Fruit fly (Drosophila melanogaster) whole organism, pupa: ENCODE data around the gene CG3168.

Experiments
- CG10348 ChIP-seq: fragments of 200-800 bp; sonication (Bioruptor generic); IDR thresholded peaks from 2 replicates; pipeline ENCODE4 v1.3.6; 2022; ENCODE audit warnings: missing biosample characterization, missing genetic modification characterization
- CG12605 ChIP-seq: fragments of 200-800 bp; sonication (Bioruptor generic); IDR thresholded peaks from 2 replicates; pipeline ENCODE4 v1.3.6; 2022; ENCODE audit warnings: missing biosample characterization, missing genetic modification characterization
- CG13204 ChIP-seq: fragments of 200-800 bp; sonication (Bioruptor generic); optimal IDR thresholded peaks from 2 replicates; lab custom pipeline; 2018; ENCODE audit warnings: missing biosample characterization, mild to moderate bottlenecking, missing genetic modification characterization, moderate library complexity
- CG14655 ChIP-seq: fragments of 200-800 bp; sonication (Bioruptor generic); optimal IDR thresholded peaks from 3 replicates; lab custom pipeline; 2017; ENCODE audit warnings: mild to moderate bottlenecking, missing biosample characterization, missing genetic modification reagents, missing genetic modification characterization
- CG15710 ChIP-seq: fragments of 200-800 bp; sonication (Bioruptor generic); optimal IDR thresholded peaks from 2 replicates; lab custom pipeline; 2018; ENCODE audit warnings: missing biosample characterization, mild to moderate bottlenecking, missing genetic modification characterization, moderate library complexity
- CG17806 ChIP-seq: fragments of 200-800 bp; sonication (Bioruptor generic); optimal IDR thresholded peaks from 2 replicates; lab custom pipeline; 2018; ENCODE audit warnings: missing biosample characterization, mild to moderate bottlenecking, missing genetic modification characterization, moderate library complexity
- CG32121 ChIP-seq: fragments of 200-800 bp; sonication (Bioruptor generic); IDR thresholded peaks from 2 replicates; pipeline ENCODE4 v1.3.6; 2022; ENCODE audit warnings: missing biosample characterization, missing genetic modification characterization
- CG34367 ChIP-seq: fragments of 200-800 bp; sonication (Bioruptor generic); optimal IDR thresholded peaks from 2 replicates; lab custom pipeline; 2018; ENCODE audit warnings: missing biosample characterization, mild to moderate bottlenecking, missing genetic modification characterization
- CG4496 ChIP-seq: fragments of 200-800 bp; sonication (Bioruptor generic); IDR thresholded peaks from 3 replicates; pipeline ENCODE4 v1.3.6; 2022; ENCODE audit warnings: missing biosample characterization, missing genetic modification characterization
- CG8159 ChIP-seq: fragments of 200-800 bp; sonication (Bioruptor generic); optimal IDR thresholded peaks from 3 replicates; lab custom pipeline; 2018; ENCODE audit warnings: missing biosample characterization, mild to moderate bottlenecking, missing genetic modification characterization, moderate library complexity
- CG8301 ChIP-seq: fragments of 200-800 bp; sonication (Bioruptor generic); optimal IDR thresholded peaks from 2 replicates; lab custom pipeline; 2018; ENCODE audit warnings: missing biosample characterization, mild to moderate bottlenecking, missing genetic modification characterization
- CG9948 ChIP-seq: fragments of 200-800 bp; sonication (Bioruptor generic); optimal IDR thresholded peaks from 2 replicates; lab custom pipeline; 2018; ENCODE audit warnings: missing biosample characterization, mild to moderate bottlenecking, missing genetic modification characterization, moderate library complexity
- D1 ChIP-seq: fragments of 200-800 bp; sonication (Bioruptor generic); optimal IDR thresholded peaks from 2 replicates; lab custom pipeline; 2018; ENCODE audit warnings: missing biosample characterization, mild to moderate bottlenecking, missing genetic modification characterization, moderate library complexity
- EcR ChIP-seq: fragments of 200-800 bp; sonication (Bioruptor generic); optimal IDR thresholded peaks from 3 replicates; lab custom pipeline; 2019; ENCODE audit warnings: missing biosample characterization, missing genetic modification characterization, mild to moderate bottlenecking, moderate library complexity, missing genetic modification reagents
- Ets98B ChIP-seq: fragments of 200-800 bp; sonication (Bioruptor generic); IDR thresholded peaks from 2 replicates; pipeline ENCODE4 v1.3.6; 2022; ENCODE audit warnings: missing biosample characterization, missing genetic modification characterization
- Pif1A ChIP-seq: fragments of 200-800 bp; sonication (Bioruptor generic); optimal IDR thresholded peaks from 3 replicates; lab custom pipeline; 2016; ENCODE audit warnings: missing biosample characterization, missing genetic modification characterization
- Pif1B ChIP-seq: fragments of 200-800 bp; sonication (Bioruptor generic); optimal IDR thresholded peaks from 3 replicates; lab custom pipeline; 2016; ENCODE audit warnings: missing biosample characterization, missing genetic modification characterization
- Snoo ChIP-seq: fragments of 200-800 bp; sonication (Bioruptor generic); optimal IDR thresholded peaks from 3 replicates; lab custom pipeline; 2017; ENCODE audit warnings: missing biosample characterization, mild to moderate bottlenecking, missing genetic modification characterization, inconsistent platforms
- fd96Ca ChIP-seq: fragments of 200-800 bp; sonication (Bioruptor generic); IDR thresholded peaks from 3 replicates; pipeline ENCODE4 v1.3.6; 2022; ENCODE audit warnings: missing biosample characterization, missing genetic modification characterization
- gl ChIP-seq: fragments of 200-800 bp; sonication (Bioruptor generic); optimal IDR thresholded peaks from 2 replicates; lab custom pipeline; 2018; ENCODE audit warnings: missing biosample characterization, mild to moderate bottlenecking, missing genetic modification characterization
- rn ChIP-seq: fragments of 200-800 bp; sonication (Bioruptor generic); IDR thresholded peaks from 2 replicates; pipeline ENCODE4 v1.3.6; 2022; ENCODE audit warnings: missing biosample characterization, missing genetic modification characterization

Gene CG3168

dm6 chrX:6776934-6777333, 37.1 kb upstream of the CG3168 start:
- TF ChIP-seq CG4496 (GFP tag; lab: Robert Waterston, UW) (no peak), EcR (GFP tag; lab: Kevin White, UChicago) (peak; percentile 8)

- no peak for TF ChIP-seq fd96Ca
- no peak for TF ChIP-seq CG8301 (tag; lab: Kevin White, UChicago)
- no peak for TF ChIP-seq D1 (tag; lab: Kevin White, UChicago)
- TF ChIP-seq Pif1B, result no peak
- TF ChIP-seq CG9948 (tag; lab: Kevin White, UChicago), result no peak
- no peak for TF ChIP-seq CG17806 (tag; lab: Kevin White, UChicago)
- no peak for TF ChIP-seq CG14655 (GFP tag; lab: Kevin White, UChicago)
- no peak for TF ChIP-seq CG8159
- no peak for TF ChIP-seq CG13204 (GFP tag; lab: Kevin White, UChicago)
- no peak for TF ChIP-seq gl (tag; lab: Kevin White, UChicago)
- TF ChIP-seq Pif1A (GFP tag; lab: Kevin White, UChicago), result no peak
- no peak for TF ChIP-seq CG10348 (GFP tag; lab: Robert Waterston, UW)
Observed at dm6 chrX:6776274-6776673, 36.5 kb upstream of the CG3168 start.

dm6 chrX:6775622-6776021, 35.8 kb upstream of the CG3168 start:
- TF ChIP-seq CG12605 (GFP tag; lab: Robert Waterston, UW) (no peak), Snoo (peak; percentile 58), CG15710 (tag; lab: Kevin White, UChicago) (peak; percentile 40), D1 (tag; lab: Kevin White, UChicago) (no peak), fd96Ca (no peak), CG14655 (GFP tag; lab: Kevin White, UChicago) (no peak), Ets98B (GFP tag; lab: Robert Waterston, UW) (no peak), CG8301 (tag; lab: Kevin White, UChicago) (no peak), CG4496 (GFP tag; lab: Robert Waterston, UW) (no peak), CG34367 (tag; lab: Kevin White, UChicago) (no peak), CG10348 (GFP tag; lab: Robert Waterston, UW) (no peak), gl (tag; lab: Kevin White, UChicago) (no peak), CG13204 (GFP tag; lab: Kevin White, UChicago) (no peak), Pif1A (GFP tag; lab: Kevin White, UChicago) (no peak), CG9948 (tag; lab: Kevin White, UChicago) (peak; percentile 15), CG17806 (tag; lab: Kevin White, UChicago) (peak; percentile 8), CG8159 (peak; percentile 49), EcR (GFP tag; lab: Kevin White, UChicago) (peak; percentile 53), Pif1B (no peak), CG32121 (GFP tag; lab: Robert Waterston, UW) (no peak), rn (GFP tag; lab: Robert Waterston, UW) (no peak)

- TF ChIP-seq Snoo (peak; percentile 71), CG8159 (no peak), CG9948 (tag; lab: Kevin White, UChicago) (peak; percentile 74), CG4496 (GFP tag; lab: Robert Waterston, UW) (peak; percentile 92), Pif1B (no peak), CG17806 (tag; lab: Kevin White, UChicago) (peak; percentile 80), CG8301 (tag; lab: Kevin White, UChicago) (no peak), CG32121 (GFP tag; lab: Robert Waterston, UW) (peak; percentile 83), CG13204 (GFP tag; lab: Kevin White, UChicago) (no peak), CG10348 (GFP tag; lab: Robert Waterston, UW) (peak; percentile 55), fd96Ca (peak; percentile 94), CG12605 (GFP tag; lab: Robert Waterston, UW) (peak; percentile 33; the same call in 1 of the 2 replicates), Ets98B (GFP tag; lab: Robert Waterston, UW) (peak; percentile 86), EcR (GFP tag; lab: Kevin White, UChicago) (no peak), gl (tag; lab: Kevin White, UChicago) (peak; percentile 58), CG15710 (tag; lab: Kevin White, UChicago) (peak; percentile 80), CG34367 (tag; lab: Kevin White, UChicago) (peak; percentile 74), rn (GFP tag; lab: Robert Waterston, UW) (peak; percentile 85), D1 (tag; lab: Kevin White, UChicago) (no peak)
Observed at dm6 chrX:6770924-6771323, 31.1 kb upstream of the CG3168 start, which contains the start of gene Coq7. Coq7 (plus strand) TSS chrX:6771225.

- TF ChIP-seq EcR (GFP tag; lab: Kevin White, UChicago) (peak; percentile 16), fd96Ca (no peak), CG10348 (GFP tag; lab: Robert Waterston, UW) (no peak), D1 (tag; lab: Kevin White, UChicago) (no peak), CG13204 (GFP tag; lab: Kevin White, UChicago) (no peak), Pif1B (no peak), CG12605 (GFP tag; lab: Robert Waterston, UW) (no peak), CG8159 (no peak), CG9948 (tag; lab: Kevin White, UChicago) (no peak), Ets98B (GFP tag; lab: Robert Waterston, UW) (peak; percentile 33; the same call in 1 of the 2 replicates), CG4496 (GFP tag; lab: Robert Waterston, UW) (0 out of 3 replicates have a peak, but pooled peaks have one; percentile 30), CG15710 (tag; lab: Kevin White, UChicago) (no peak)
Observed at dm6 chrX:6759184-6759965, 19.6 kb upstream of the CG3168 start.
